Fruit fly (Drosophila melanogaster): Measurements from ENCODE around the gene mts.

- TF ChIP-seq pdm3 (GFP tag; optimal IDR thresholded peaks at IDR 0.05) (no peak), CG6854 (GFP tag; optimal IDR thresholded peaks at IDR 0.05) (peak; percentile 70), Sox102F (GFP tag; optimal IDR thresholded peaks at IDR 0.05) (no peak), cyc (GFP tag; optimal IDR thresholded peaks at IDR 0.05) (no peak), CG34406 (GFP tag; optimal IDR thresholded peaks at IDR 0.05) (no peak), CG11762 (GFP tag; optimal IDR thresholded peaks at IDR 0.05; ENCODE audit: insufficient read depth) (no peak), CG11902 (GFP tag; optimal IDR thresholded peaks at IDR 0.05) (no peak)
These were observed 53.0 kb downstream of the mts start for dm6 chr2L:7880458-7880857.
